Worm (Caenorhabditis elegans): Measurements from ENCODE around the gene tsp-13.

DNA sequence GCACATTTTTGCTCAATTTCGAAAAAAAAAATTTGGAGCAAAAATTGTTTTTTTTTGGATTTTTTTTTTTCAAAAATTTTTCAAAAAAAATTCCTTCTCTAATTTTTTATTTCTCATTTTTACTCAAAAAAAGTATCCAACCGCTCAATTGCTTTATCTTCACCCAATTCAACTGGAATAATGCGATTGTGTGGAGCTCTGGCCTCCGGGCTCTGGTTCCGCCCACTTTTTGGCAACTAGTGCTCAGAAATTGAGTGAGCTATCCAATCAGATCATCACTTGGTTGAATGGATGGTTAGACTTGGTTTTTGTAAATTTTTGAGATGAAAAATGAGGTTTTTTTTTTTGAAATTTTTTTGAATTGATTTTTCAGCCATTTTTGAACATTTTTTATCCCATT lies 25.0 kb downstream of the tsp-13 start:
- TF ChIP-seq alr-1 (tag; optimal IDR thresholded peaks at IDR 0.05; ENCODE audit: borderline replicate concordance) (no peak), nhr-76 (tag; optimal IDR thresholded peaks at IDR 0.05) (no peak), ceh-82 (tag; optimal IDR thresholded peaks at IDR 0.05) (no peak), pqm-1 (tag; optimal IDR thresholded peaks at IDR 0.05) (no peak), nhr-47 (tag; optimal IDR thresholded peaks at IDR 0.05) (no peak), nhr-84 (tag; optimal IDR thresholded peaks at IDR 0.05) (no peak), F16B12.6 (tag; optimal IDR thresholded peaks at IDR 0.05) (no peak), swsn-7 (tag; optimal IDR thresholded peaks at IDR 0.05) (no peak), nhr-11 (tag; optimal IDR thresholded peaks at IDR 0.05) (no peak)

Measured in whole organism, L1 larva.